Worm (Caenorhabditis elegans): ENCODE data around the gene C25F9.13.
A peak's percentile ranks its signal among the peaks of the same experiment; 100 is the strongest.

C25F9.13 gene

DNA sequence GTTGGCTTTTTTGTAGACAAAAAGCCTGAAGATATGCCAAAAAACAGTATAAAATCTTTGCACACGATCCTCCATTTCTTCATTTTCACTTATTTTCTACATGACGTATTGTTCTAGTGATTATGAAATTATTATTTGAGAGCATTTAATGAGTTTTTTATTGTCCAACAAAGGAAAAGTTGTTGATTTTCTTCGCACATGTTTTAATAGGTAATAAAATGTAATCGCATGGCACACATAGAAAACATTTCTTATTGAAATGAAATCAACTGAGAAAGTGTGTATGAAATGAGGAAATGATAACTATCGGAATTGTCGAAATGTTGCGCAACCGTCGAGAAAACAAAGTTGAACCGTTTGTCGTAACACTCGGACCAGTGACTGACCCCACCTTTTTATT is 2.6 kb upstream of the C25F9.13 start:
- TF ChIP-seq nhr-232 (tag; optimal IDR thresholded peaks at IDR 0.05) (no peak), C08G9.2 (tag; optimal IDR thresholded peaks at IDR 0.05) (no peak), ceh-22 (tag; optimal IDR thresholded peaks at IDR 0.05) (no peak), ceh-2 (tag; optimal IDR thresholded peaks at IDR 0.05) (no peak), tbx-2 (tag; optimal IDR thresholded peaks at IDR 0.05) (no peak)

DNA sequence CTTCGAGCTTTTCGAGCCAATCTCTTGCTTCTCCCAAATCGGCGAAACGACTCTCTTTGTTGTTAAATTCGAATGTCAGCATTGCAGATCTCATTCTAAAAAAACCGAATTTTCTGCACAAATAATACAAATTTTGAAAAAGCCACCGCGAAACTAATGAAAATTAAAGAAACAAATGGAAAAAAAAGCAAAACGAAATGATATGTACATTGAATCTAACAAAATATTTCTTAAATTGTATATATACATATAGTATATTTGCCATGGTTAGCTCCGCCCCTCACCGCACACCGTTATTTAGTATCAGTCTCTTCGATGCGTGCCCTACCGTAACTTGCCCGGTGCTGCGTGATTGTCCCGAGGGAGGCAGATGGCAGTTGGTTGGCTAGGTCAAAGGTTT is 1.8 kb upstream of the C25F9.13 start, which contains the start of gene srw-86:
Gene srw-86, minus strand, starts transcription at position 101 of the 400 bp plus-strand sequence.
- TF ChIP-seq ceh-31 (tag; optimal IDR thresholded peaks at IDR 0.05) (no peak), fkh-6 (tag; optimal IDR thresholded peaks at IDR 0.05) (no peak), hlh-15 (tag; optimal IDR thresholded peaks at IDR 0.05) (no peak), ceh-24 (tag; optimal IDR thresholded peaks at IDR 0.05) (no peak), ceh-30 (tag; optimal IDR thresholded peaks at IDR 0.05) (no peak), hlh-30 (tag; optimal IDR thresholded peaks at IDR 0.05; ENCODE audit: insufficient read depth) (no peak), ceh-48 (tag; optimal IDR thresholded peaks at IDR 0.05) (no peak), sox-4 (tag; optimal IDR thresholded peaks at IDR 0.05) (no peak), hlh-8 (tag; optimal IDR thresholded peaks at IDR 0.05) (no peak), nhr-11 (tag; optimal IDR thresholded peaks at IDR 0.05) (no peak)

- TF ChIP-seq pqm-1 (tag; optimal IDR thresholded peaks at IDR 0.05) (no peak), sox-4 (tag; optimal IDR thresholded peaks at IDR 0.05) (no peak), hlh-15 (tag; optimal IDR thresholded peaks at IDR 0.05) (no peak)
These were observed 386 bp downstream of the C25F9.13 start for ce11 chrV:19398396-19398795.

DNA sequence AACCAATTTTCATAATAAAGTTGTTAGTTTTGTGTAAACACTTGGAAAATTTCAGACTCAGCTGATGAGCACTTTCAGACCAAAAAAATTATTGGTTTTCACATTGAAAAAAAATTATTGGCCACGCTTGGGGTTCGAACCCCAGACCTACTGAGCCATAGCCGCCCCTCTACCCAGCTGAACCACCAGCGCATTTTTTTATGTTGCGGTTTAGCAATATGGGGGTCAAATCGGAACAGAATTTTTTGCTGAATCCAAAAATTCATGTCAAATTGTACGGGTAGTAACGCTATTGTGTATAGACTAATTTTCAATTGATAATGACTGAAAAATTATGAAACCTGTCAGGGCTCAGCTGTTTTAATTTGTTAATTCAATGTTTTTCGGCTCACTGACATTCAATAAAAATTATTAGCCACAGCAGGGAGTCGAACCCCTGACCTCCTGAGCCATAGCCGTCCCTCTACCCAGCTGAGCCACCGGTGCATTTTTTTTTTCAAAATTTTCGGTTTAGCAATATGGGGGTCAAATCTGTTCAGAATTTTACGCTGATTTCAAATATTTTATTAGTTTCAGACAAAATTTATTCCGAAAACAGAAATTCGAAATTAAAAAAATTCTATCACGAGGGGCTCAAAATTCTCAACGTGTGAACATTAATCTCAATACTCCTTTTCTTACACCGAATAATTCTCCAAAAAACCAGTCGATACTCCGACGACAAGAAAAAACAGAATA is 2.0 kb downstream of the C25F9.13 start:
- TF ChIP-seq ama-1 (optimal IDR thresholded peaks at IDR 0.05) (no peak), sox-2 (GFP tag; IDR thresholded peaks at IDR 0.05) (no peak), npax-4 (tag; optimal IDR thresholded peaks at IDR 0.05) (no peak), sdc-2 (tag; optimal IDR thresholded peaks at IDR 0.05) (no peak), ref-2 (tag; optimal IDR thresholded peaks at IDR 0.05) (no peak), C38D4.7 (GFP tag; optimal IDR thresholded peaks at IDR 0.05) (no peak), dve-1 (tag; optimal IDR thresholded peaks at IDR 0.05) (no peak), pha-4 (tag; optimal IDR thresholded peaks at IDR 0.05) (no peak), mec-3 (tag; optimal IDR thresholded peaks at IDR 0.05; ENCODE audit: borderline replicate concordance) (no peak)

ce11 chrV:19394750-19395149 is 4.0 kb downstream of the C25F9.13 start, which contains the start of gene C25F9.8:
TSS of gene C25F9.8 (plus strand) at chrV:19395050.
- TF ChIP-seq ceh-9 (tag; optimal IDR thresholded peaks at IDR 0.05) (no peak), zip-5 (tag; optimal IDR thresholded peaks at IDR 0.05) (no peak), sdc-2 (tag; optimal IDR thresholded peaks at IDR 0.05) (no peak), tbx-2 (tag; optimal IDR thresholded peaks at IDR 0.05) (no peak), lim-6 (tag; optimal IDR thresholded peaks at IDR 0.05) (no peak), C38D4.7 (GFP tag; optimal IDR thresholded peaks at IDR 0.05) (no peak), lin-11 (tag; optimal IDR thresholded peaks at IDR 0.05) (no peak), T23F11.4 (GFP tag; optimal IDR thresholded peaks at IDR 0.05) (no peak), ceh-19 (GFP tag; optimal IDR thresholded peaks at IDR 0.05) (no peak)

DNA sequence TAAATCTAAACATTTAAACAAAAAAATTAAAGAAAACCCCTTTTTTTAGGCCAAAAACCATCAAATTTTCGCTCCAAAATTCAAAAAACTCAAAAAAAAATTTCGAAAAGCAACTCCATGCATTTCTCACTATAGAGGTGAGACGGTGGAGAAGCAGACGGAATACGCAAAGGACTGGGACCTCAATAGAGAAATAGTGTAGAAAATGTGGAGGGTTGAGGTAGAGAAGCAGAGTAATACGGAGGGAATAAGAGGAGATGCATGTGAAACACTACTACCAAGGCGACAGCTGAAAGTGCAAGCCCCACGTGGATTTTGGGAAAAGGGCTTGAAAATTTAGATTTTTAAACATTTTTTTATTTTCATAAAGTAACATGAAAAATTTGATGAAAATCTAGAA is 7.5 kb downstream of the C25F9.13 start:
- TF ChIP-seq ceh-14 (tag; optimal IDR thresholded peaks at IDR 0.05) (peak; percentile 16), pha-2 (tag; optimal IDR thresholded peaks at IDR 0.05) (peak; percentile 58), hlh-15 (tag; optimal IDR thresholded peaks at IDR 0.05) (no peak)
